Worm (Caenorhabditis elegans) whole organism, young adult: ENCODE measurements around the gene chil-5.

ENCODE experiments used
- F55B11.4 ChIP-seq: sonication (generic microtip); optimal IDR thresholded peaks from 2 replicates; lab custom pipeline; 2016; ENCODE audit warnings: missing compliant biosample characterization, missing genetic modification characterization, borderline replicate concordance; ENCODE audit not compliant: insufficient read depth
- F57A8.1 ChIP-seq: fragments of 200-800 bp; sonication (Bioruptor generic); optimal IDR thresholded peaks from 2 replicates; lab custom pipeline; 2018; ENCODE audit warnings: mild to moderate bottlenecking, missing genetic modification characterization, moderate library complexity, missing compliant biosample characterization
- ceh-27 ChIP-seq: fragments of 200-800 bp; sonication (Bioruptor generic); optimal IDR thresholded peaks from 2 replicates; lab custom pipeline; 2018; ENCODE audit warnings: mild to moderate bottlenecking, missing genetic modification characterization, moderate library complexity, missing compliant biosample characterization
- madf-6 ChIP-seq: fragments of 200-800 bp; sonication (Bioruptor generic); IDR thresholded peaks from 2 replicates; pipeline ENCODE4 v1.3.6; 2022; ENCODE audit warnings: missing genetic modification reagents, missing genetic modification characterization, missing compliant biosample characterization
- ztf-28 ChIP-seq: fragments of 200-800 bp; sonication (Bioruptor generic); IDR thresholded peaks from 2 replicates; pipeline ENCODE4 v1.3.6; 2022; ENCODE audit warnings: missing genetic modification reagents, missing genetic modification characterization, missing compliant biosample characterization

ce11 chrII:9828502-9828901 lies 31.0 kb downstream of the chil-5 start:
- TF ChIP-seq F55B11.4 (no peak), madf-6 (GFP tag; lab: Robert Waterston, UW) (no peak), ceh-27 (GFP tag; lab: Kevin White, UChicago) (no peak), F57A8.1 (GFP tag; lab: Kevin White, UChicago) (no peak), ztf-28 (GFP tag; lab: Robert Waterston, UW) (no peak)
